Worm (Caenorhabditis elegans): ENCODE results near the gene F26D2.3.

ce11 chrV:16361350-16361749 lies 46.4 kb upstream of the F26D2.3 start:
- TF ChIP-seq ama-1 (optimal IDR thresholded peaks at IDR 0.05) = no peak
- TF ChIP-seq nhr-11 (tag; optimal IDR thresholded peaks at IDR 0.05) = no peak
- no peak for TF ChIP-seq unc-130 (GFP tag; optimal IDR thresholded peaks at IDR 0.05)
- no peak for TF ChIP-seq mxl-3 (GFP tag; optimal IDR thresholded peaks at IDR 0.05)
- TF ChIP-seq php-3 (GFP tag; IDR thresholded peaks at IDR 0.05) = no peak
- no peak for TF ChIP-seq jun-1 (tag; optimal IDR thresholded peaks at IDR 0.05)
- TF ChIP-seq fos-1 (tag; optimal IDR thresholded peaks at IDR 0.05) = no peak
- no peak for TF ChIP-seq unc-62 (GFP tag; optimal IDR thresholded peaks at IDR 0.05 in 1 of 2)
- no peak for TF ChIP-seq unc-62 (tag; optimal IDR thresholded peaks at IDR 0.05)
